Worm (Caenorhabditis elegans) whole organism, L1 larva: Measurements from ENCODE around the gene F53B1.2.
A peak's percentile ranks its signal among the peaks of the same experiment; 100 is the strongest.

Experiments
- C16A3.4 ChIP-seq: fragments of 150-350 bp; optimal IDR thresholded peaks from 2 replicates; lab custom pipeline; 2014; ENCODE audit warnings: missing biosample characterization, missing genetic modification characterization
- F16B12.6 ChIP-seq: fragments of 150-350 bp; optimal IDR thresholded peaks from 2 replicates; lab custom pipeline; 2014; ENCODE audit warnings: missing biosample characterization, missing genetic modification characterization
- aha-1 ChIP-seq: fragments of 150-350 bp; optimal IDR thresholded peaks from 2 replicates; lab custom pipeline; 2014; ENCODE audit warnings: missing biosample characterization, missing genetic modification characterization
- alr-1 ChIP-seq: fragments of 200-800 bp; sonication (Bioruptor generic); optimal IDR thresholded peaks from 2 replicates; lab custom pipeline; 2018; ENCODE audit warnings: borderline replicate concordance, mild to moderate bottlenecking, missing genetic modification characterization, missing compliant biosample characterization
- aly-2 ChIP-seq: fragments of 150-350 bp; optimal IDR thresholded peaks from 2 replicates; lab custom pipeline; 2014; ENCODE audit warnings: missing biosample characterization, missing genetic modification characterization
- ama-1 ChIP-seq: fragments of 150-350 bp; optimal IDR thresholded peaks from 2 replicates; lab custom pipeline; 2014
- blmp-1 ChIP-seq: fragments of 150-350 bp; optimal IDR thresholded peaks from 2 replicates; lab custom pipeline; 2014; ENCODE audit warnings: missing biosample characterization, missing genetic modification characterization
- ceh-82 ChIP-seq, 3 experiments: fragments of 150-350 bp in 1 of 3; sonication (generic microtip) in 2 of 3; optimal IDR thresholded peaks; 2 replicates each; lab custom pipeline; 2014 to 2017; ENCODE audit warnings: missing biosample characterization in 3 of 3, missing genetic modification characterization in 3 of 3
- ceh-88 ChIP-seq: fragments of 200-800 bp; sonication (Bioruptor generic); IDR thresholded peaks from 2 replicates; pipeline ENCODE4 v1.3.6; 2022; ENCODE audit warnings: missing genetic modification characterization, missing compliant biosample characterization
- dpl-1 ChIP-seq, 3 experiments: fragments of 150-350 bp in 2 of 3; sonication (generic microtip) in 1 of 3; optimal IDR thresholded peaks; 2 replicates each; lab custom pipeline; 2014 to 2017; ENCODE audit warnings: missing biosample characterization in 3 of 3, missing genetic modification characterization in 3 of 3, missing genetic modification reagents in 3 of 3
- dsc-1 ChIP-seq: sonication (generic microtip); optimal IDR thresholded peaks from 2 replicates; lab custom pipeline; 2016; ENCODE audit warnings: mild to moderate bottlenecking, missing genetic modification characterization, missing compliant biosample characterization
- efl-1 ChIP-seq, 4 experiments: fragments of 150-350 bp; optimal IDR thresholded peaks in 3 of 4; peaks in 1 of 4; 1 replicate in 1 of 4; 2 replicates in 3 of 4; lab custom pipeline; 2014; ENCODE audit warnings: missing biosample characterization in 2 of 4, missing genetic modification characterization in 2 of 4, missing genetic modification reagents in 2 of 4
- egl-13 ChIP-seq: sonication (generic microtip); optimal IDR thresholded peaks from 2 replicates; lab custom pipeline; 2016; ENCODE audit warnings: missing genotype, missing genetic modification reagents, missing genetic modification characterization, missing compliant biosample characterization
- elt-2 ChIP-seq: sonication (generic microtip); optimal IDR thresholded peaks from 2 replicates; lab custom pipeline; 2016; ENCODE audit warnings: missing genetic modification characterization, mild to moderate bottlenecking, inconsistent platforms, missing compliant biosample characterization, missing genetic modification reagents
- ets-5 ChIP-seq: fragments of 200-800 bp; sonication (Bioruptor generic); IDR thresholded peaks from 2 replicates; pipeline ENCODE4 v1.3.6; 2022; ENCODE audit warnings: missing genetic modification characterization, missing compliant biosample characterization
- fkh-10 ChIP-seq: sonication (generic microtip); optimal IDR thresholded peaks from 2 replicates; lab custom pipeline; 2017; ENCODE audit warnings: missing biosample characterization, missing genetic modification reagents, missing genetic modification characterization
- fkh-8 ChIP-seq: sonication (generic microtip); optimal IDR thresholded peaks from 2 replicates; lab custom pipeline; 2016; ENCODE audit warnings: mild to moderate bottlenecking, missing genetic modification characterization, missing compliant biosample characterization
- fos-1 ChIP-seq: fragments of 150-350 bp; optimal IDR thresholded peaks from 2 replicates; lab custom pipeline; 2014; ENCODE audit warnings: missing biosample characterization, missing genetic modification characterization
- grh-1 ChIP-seq: fragments of 200-800 bp; sonication (Bioruptor generic); IDR thresholded peaks from 2 replicates; pipeline ENCODE4 v1.3.6; 2022; ENCODE audit warnings: missing genetic modification reagents, missing genetic modification characterization, missing compliant biosample characterization
- hlh-4 ChIP-seq: sonication (generic microtip); optimal IDR thresholded peaks from 2 replicates; lab custom pipeline; 2016; ENCODE audit warnings: mild to moderate bottlenecking, missing genetic modification characterization, missing compliant biosample characterization
- hpl-2 ChIP-seq: fragments of 150-350 bp; optimal IDR thresholded peaks from 2 replicates; lab custom pipeline; 2014; ENCODE audit warnings: missing biosample characterization, missing genetic modification reagents, missing genetic modification characterization
- jun-1 ChIP-seq: fragments of 150-350 bp; optimal IDR thresholded peaks from 2 replicates; lab custom pipeline; 2014; ENCODE audit warnings: missing biosample characterization, missing genetic modification reagents, missing genetic modification characterization
- lin-14 ChIP-seq: fragments of 200-800 bp; sonication (Bioruptor generic); optimal IDR thresholded peaks from 2 replicates; lab custom pipeline; 2018; ENCODE audit warnings: mild to moderate bottlenecking, missing genetic modification characterization, moderate library complexity, missing compliant biosample characterization
- lin-39 ChIP-seq: fragments of 150-350 bp; optimal IDR thresholded peaks from 2 replicates; lab custom pipeline; 2014; ENCODE audit warnings: missing biosample characterization, missing genetic modification reagents, missing genetic modification characterization
- lir-3 ChIP-seq: sonication (generic microtip); optimal IDR thresholded peaks from 2 replicates; lab custom pipeline; 2016; ENCODE audit warnings: mild to moderate bottlenecking, missing genetic modification characterization, moderate library complexity, missing compliant biosample characterization; ENCODE audit not compliant: poor library complexity
- lsy-2 ChIP-seq, 2 experiments: fragments of 150-350 bp; optimal IDR thresholded peaks; 2 replicates each; lab custom pipeline; 2014; ENCODE audit warnings: missing biosample characterization in 2 of 2, missing genetic modification characterization in 2 of 2
- mab-9 ChIP-seq: fragments of 200-800 bp; sonication (Bioruptor generic); IDR thresholded peaks from 2 replicates; pipeline ENCODE4 v1.3.6; 2022; ENCODE audit warnings: missing genetic modification reagents, missing genetic modification characterization, missing compliant biosample characterization
- mdl-1 ChIP-seq, 2 experiments: fragments of 150-350 bp; optimal IDR thresholded peaks; 2 replicates each; lab custom pipeline; 2014 to 2017; ENCODE audit warnings: missing biosample characterization in 2 of 2, missing genetic modification characterization in 2 of 2, inconsistent platforms in 1 of 2
- mef-2 ChIP-seq: fragments of 150-350 bp; optimal IDR thresholded peaks from 2 replicates; lab custom pipeline; 2014; ENCODE audit warnings: missing biosample characterization, missing genetic modification characterization
- mep-1 ChIP-seq: fragments of 150-350 bp; optimal IDR thresholded peaks from 2 replicates; lab custom pipeline; 2014; ENCODE audit warnings: missing biosample characterization, missing genetic modification characterization
- nhr-11 ChIP-seq: fragments of 150-350 bp; optimal IDR thresholded peaks from 2 replicates; lab custom pipeline; 2014; ENCODE audit warnings: missing biosample characterization, missing genetic modification characterization
- nhr-12 ChIP-seq: sonication (generic microtip); optimal IDR thresholded peaks from 2 replicates; lab custom pipeline; 2017; ENCODE audit warnings: missing biosample characterization, missing genetic modification characterization
- nhr-20 ChIP-seq: sonication (generic microtip); optimal IDR thresholded peaks from 2 replicates; lab custom pipeline; 2016; ENCODE audit warnings: mild to moderate bottlenecking, missing genetic modification characterization, missing compliant biosample characterization
- nhr-28 ChIP-seq: fragments of 150-350 bp; optimal IDR thresholded peaks from 2 replicates; lab custom pipeline; 2014; ENCODE audit warnings: missing biosample characterization, missing genetic modification characterization
- nhr-47 ChIP-seq: sonication (generic microtip); optimal IDR thresholded peaks from 2 replicates; lab custom pipeline; 2016; ENCODE audit warnings: mild to moderate bottlenecking, missing genetic modification characterization, moderate library complexity, missing compliant biosample characterization
- nhr-71 ChIP-seq: sonication (generic microtip); optimal IDR thresholded peaks from 2 replicates; lab custom pipeline; 2016; ENCODE audit warnings: mild to moderate bottlenecking, missing genetic modification characterization, moderate library complexity, missing compliant biosample characterization
- nhr-76 ChIP-seq: sonication (generic microtip); optimal IDR thresholded peaks from 2 replicates; lab custom pipeline; 2017; ENCODE audit warnings: missing biosample characterization, missing genetic modification characterization
- nhr-77 ChIP-seq: fragments of 150-350 bp; optimal IDR thresholded peaks from 2 replicates; lab custom pipeline; 2014; ENCODE audit warnings: missing biosample characterization, missing genetic modification characterization
- nhr-90 ChIP-seq: sonication (generic microtip); optimal IDR thresholded peaks from 2 replicates; lab custom pipeline; 2016; ENCODE audit warnings: mild to moderate bottlenecking, missing genetic modification characterization, missing compliant biosample characterization; ENCODE audit not compliant: poor library complexity
- pax-3 ChIP-seq: fragments of 200-800 bp; sonication (Bioruptor generic); optimal IDR thresholded peaks from 2 replicates; lab custom pipeline; 2018; ENCODE audit warnings: mild to moderate bottlenecking, missing genetic modification characterization, moderate library complexity, missing compliant biosample characterization
- rnt-1 ChIP-seq: sonication (generic microtip); optimal IDR thresholded peaks from 2 replicates; lab custom pipeline; 2016; ENCODE audit warnings: mild to moderate bottlenecking, missing genetic modification characterization, moderate library complexity, missing compliant biosample characterization
- snu-23 ChIP-seq: sonication (generic microtip); optimal IDR thresholded peaks from 2 replicates; lab custom pipeline; 2016; ENCODE audit warnings: missing genetic modification characterization, missing compliant biosample characterization
- sox-4 ChIP-seq: sonication (generic microtip); optimal IDR thresholded peaks from 2 replicates; lab custom pipeline; 2016; ENCODE audit warnings: missing genetic modification characterization, missing compliant biosample characterization
- sup-37 ChIP-seq: fragments of 200-800 bp; sonication (Bioruptor generic); optimal IDR thresholded peaks from 2 replicates; lab custom pipeline; 2018; ENCODE audit warnings: mild to moderate bottlenecking, missing genetic modification characterization, missing compliant biosample characterization
- swsn-7 ChIP-seq: sonication (generic microtip); optimal IDR thresholded peaks from 2 replicates; lab custom pipeline; 2016; ENCODE audit warnings: missing genetic modification characterization, missing compliant biosample characterization
- tbx-2 ChIP-seq: sonication (generic microtip); optimal IDR thresholded peaks from 2 replicates; lab custom pipeline; 2016; ENCODE audit warnings: missing genetic modification characterization, missing compliant biosample characterization
- tlp-1 ChIP-seq: fragments of 150-350 bp; optimal IDR thresholded peaks from 2 replicates; lab custom pipeline; 2014; ENCODE audit warnings: missing biosample characterization, missing genetic modification characterization
- unc-130 ChIP-seq: fragments of 150-350 bp; optimal IDR thresholded peaks from 2 replicates; lab custom pipeline; 2017; ENCODE audit warnings: missing biosample characterization, missing genetic modification characterization, inconsistent platforms
- vab-15 ChIP-seq: sonication (generic microtip); optimal IDR thresholded peaks from 2 replicates; lab custom pipeline; 2017; ENCODE audit warnings: missing genotype, mild to moderate bottlenecking, missing genetic modification characterization, missing compliant biosample characterization
- xbp-1 ChIP-seq: sonication (generic microtip); optimal IDR thresholded peaks from 2 replicates; lab custom pipeline; 2016; ENCODE audit warnings: missing genetic modification characterization, missing compliant biosample characterization
- zip-4 ChIP-seq: fragments of 200-800 bp; sonication (Bioruptor generic); optimal IDR thresholded peaks from 2 replicates; lab custom pipeline; 2018; ENCODE audit warnings: mild to moderate bottlenecking, missing genetic modification characterization, moderate library complexity, missing compliant biosample characterization
- ztf-4 ChIP-seq: fragments of 150-350 bp; optimal IDR thresholded peaks from 2 replicates; lab custom pipeline; 2014; ENCODE audit warnings: missing biosample characterization, missing genetic modification characterization

F53B1.2 gene

DNA sequence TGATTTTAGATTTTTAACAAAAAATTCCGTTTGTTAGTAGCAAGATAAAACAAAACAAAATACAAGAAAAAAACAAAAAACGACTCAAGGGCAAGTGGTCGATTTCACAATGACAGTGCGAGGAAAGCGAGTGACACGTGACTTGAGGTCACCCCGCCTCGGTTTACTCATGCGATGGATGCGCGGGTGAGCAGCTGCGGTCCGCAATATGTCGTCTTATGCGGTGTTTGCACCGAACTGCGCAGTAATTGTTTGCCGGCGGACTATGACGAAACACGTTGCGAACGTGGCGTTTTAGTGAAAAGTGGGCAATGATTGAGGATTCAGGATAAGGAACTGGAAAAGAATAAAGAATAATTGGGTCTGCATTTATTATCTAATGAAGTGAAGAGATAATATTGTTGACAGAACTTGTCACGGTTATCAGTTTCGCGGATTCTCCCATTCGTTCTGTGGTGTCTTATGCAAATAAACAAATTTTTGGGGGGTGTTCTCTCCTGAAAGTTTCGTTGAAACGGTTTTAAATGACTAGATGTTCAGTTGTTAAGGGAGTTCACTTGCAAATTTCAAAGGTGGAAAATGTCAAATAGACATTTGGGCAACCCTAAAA is 37.3 kb upstream of the F53B1.2 start (continued):
- TF ChIP-seq nhr-71 (tag; lab: Kevin White, UChicago) (peak; percentile 94), rnt-1 (tag; lab: Kevin White, UChicago) (peak; percentile 93), mdl-1 (tag; optimal IDR thresholded peaks at IDR 0.05; lab: Kevin White, UChicago) (peak; percentile 7 to 94), nhr-28 (no peak), unc-130 (tag; lab: Kevin White, UChicago) (peak; percentile 44), ceh-82 (tag; optimal IDR thresholded peaks at IDR 0.05; lab: Kevin White, UChicago) (peak; percentile 52 to 87 (median 64)), lin-39 (no peak), nhr-77 (peak; percentile 20), F16B12.6 (tag; lab: Kevin White, UChicago) (peak; percentile 96), dpl-1 (GFP tag; optimal IDR thresholded peaks at IDR 0.05; lab: Kevin White, UChicago) (peak; percentile 64 to 65 (median 64)), nhr-11 (no peak), fkh-10 (no peak), pax-3 (tag; lab: Kevin White, UChicago) (peak; percentile 43), egl-13 (tag; lab: Kevin White, UChicago) (peak; percentile 63), nhr-12 (tag; lab: Kevin White, UChicago) (no peak), hlh-4 (tag; lab: Kevin White, UChicago) (no peak), dsc-1 (tag; lab: Kevin White, UChicago) (peak; percentile 45), xbp-1 (tag; lab: Kevin White, UChicago) (peak; percentile 80), nhr-47 (tag; lab: Kevin White, UChicago) (peak; percentile 86), swsn-7 (tag; lab: Kevin White, UChicago) (peak; percentile 83), snu-23 (GFP tag; lab: Kevin White, UChicago) (peak; percentile 89), lin-14 (GFP tag; lab: Kevin White, UChicago) (peak; percentile 96), aha-1 (tag; lab: Kevin White, UChicago) (peak; percentile 5), nhr-90 (tag; lab: Kevin White, UChicago) (peak; percentile 83), blmp-1 (tag; lab: Kevin White, UChicago) (peak; percentile 67), fkh-8 (tag; lab: Kevin White, UChicago) (peak; percentile 63), tbx-2 (tag; lab: Kevin White, UChicago) (peak; percentile 81), vab-15 (peak; percentile 42), mef-2 (peak; percentile 10), hpl-2 (no peak), mep-1 (tag; lab: Kevin White, UChicago) (peak; percentile 91), fos-1 (tag; lab: Kevin White, UChicago) (peak; percentile 33), zip-4 (GFP tag; lab: Kevin White, UChicago) (peak; percentile 88), efl-1 (optimal IDR thresholded peaks at IDR 0.05; lab: Kevin White, UChicago) (peak; percentile 58 to 70), efl-1 (GFP tag; optimal IDR thresholded peaks at IDR 0.05 in 1 of 2; lab: Kevin White, UChicago) (peak; percentile 65 to 93), nhr-20 (tag; lab: Kevin White, UChicago) (peak; percentile 91), ceh-88 (GFP tag; lab: Robert Waterston, UW) (peak; percentile 39; the same call in 1 of the 2 replicates), grh-1 (GFP tag; lab: Robert Waterston, UW) (peak; percentile 77), ama-1 (lab: Kevin White, UChicago) (no peak), tlp-1 (tag; lab: Kevin White, UChicago) (no peak), sup-37 (peak; percentile 59), lir-3 (tag; lab: Kevin White, UChicago) (no peak), C16A3.4 (peak; percentile 75), lsy-2 (tag; optimal IDR thresholded peaks at IDR 0.05; lab: Kevin White, UChicago) (no peak), ztf-4 (no peak), aly-2 (tag; lab: Kevin White, UChicago) (no peak), elt-2 (tag; lab: Kevin White, UChicago) (peak; percentile 44), sox-4 (tag; lab: Kevin White, UChicago) (peak; percentile 2), alr-1 (tag; lab: Kevin White, UChicago) (no peak), ets-5 (GFP tag; lab: Robert Waterston, UW) (no peak), nhr-76 (no peak), jun-1 (tag; lab: Kevin White, UChicago) (peak; percentile 14), mab-9 (0 out of 2 replicates have a peak, but pooled peaks have one; percentile 34)
